Worm (Caenorhabditis elegans): ENCODE results near the gene F01D5.6.

The F01D5.6 gene

DNA sequence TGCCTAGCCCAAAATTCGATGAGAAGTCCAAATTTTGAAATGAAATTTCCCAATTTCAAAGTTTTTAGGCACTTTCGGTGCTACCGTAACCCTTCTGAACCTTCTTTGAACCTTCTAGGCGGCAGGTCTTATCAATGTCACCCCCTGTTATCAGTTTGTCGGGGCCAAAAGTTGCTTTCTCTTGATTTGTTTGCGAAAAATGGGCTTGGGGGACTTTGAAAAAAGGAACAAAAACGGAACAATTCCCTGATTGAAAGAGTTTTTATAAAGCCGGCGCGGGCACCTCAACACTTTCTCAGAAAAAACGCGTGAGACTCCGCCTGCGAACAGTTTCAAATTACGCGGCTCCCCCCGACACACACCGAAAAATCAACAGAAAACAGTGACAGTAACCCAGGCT lies 46.8 kb downstream of the F01D5.6 start:
- TF ChIP-seq ceh-82 (tag; optimal IDR thresholded peaks at IDR 0.05) (no peak), sem-4 (tag; optimal IDR thresholded peaks at IDR 0.05) (no peak)

DNA sequence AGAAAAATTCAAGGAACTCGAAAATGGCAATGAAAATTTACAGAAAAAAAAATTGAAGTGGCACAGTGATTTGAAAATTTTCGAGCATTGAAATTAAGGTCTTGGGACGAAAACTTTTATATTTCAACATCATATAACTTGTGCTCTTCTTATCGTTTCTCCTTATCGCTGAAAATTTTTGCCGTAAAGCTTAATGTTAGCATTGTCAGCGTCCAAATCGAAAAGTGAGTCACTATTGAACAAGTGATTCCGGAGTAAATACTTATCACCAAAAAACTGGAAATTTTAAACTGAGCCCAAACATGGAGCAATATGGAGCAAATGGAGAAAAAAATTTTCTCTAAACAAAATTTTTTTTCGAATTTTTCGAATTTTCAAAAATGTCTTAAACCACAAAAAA lies 49.4 kb downstream of the F01D5.6 start:
- TF ChIP-seq fos-1 (tag; optimal IDR thresholded peaks at IDR 0.05): peak; percentile 88
- no peak for TF ChIP-seq crh-2 (tag; optimal IDR thresholded peaks at IDR 0.05)
- peak; percentile 2 for TF ChIP-seq sma-9 (GFP tag; optimal IDR thresholded peaks at IDR 0.05)
- no peak for TF ChIP-seq sma-9 (tag; optimal IDR thresholded peaks at IDR 0.05)

All from whole organism, L2 larva.